Worm (Caenorhabditis elegans): ENCODE results near the gene nhl-3.

DNA sequence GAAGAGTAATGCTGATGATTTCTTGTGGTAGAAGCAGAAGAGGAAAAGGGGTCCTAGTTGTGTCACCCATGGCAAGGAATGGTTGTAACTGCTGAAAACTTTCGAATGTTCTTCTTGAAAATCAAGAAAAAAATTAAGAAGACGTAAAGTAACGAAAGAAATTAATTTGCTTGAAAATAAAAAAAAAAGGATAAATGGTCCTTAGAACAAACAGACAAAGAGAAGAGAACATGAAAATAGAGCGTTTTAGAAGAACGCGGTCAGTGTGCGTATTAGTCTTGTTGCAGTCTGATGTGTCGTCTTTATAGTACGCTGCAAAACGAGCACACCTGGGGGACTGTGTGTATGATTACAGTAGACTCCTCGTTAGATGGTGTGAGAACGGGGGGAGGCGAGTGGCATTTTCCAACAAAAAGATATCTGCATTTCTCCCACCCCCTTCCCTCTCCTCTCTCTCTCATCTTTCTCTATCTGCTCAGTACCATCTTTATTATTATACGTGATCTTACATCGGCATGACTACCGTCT lies 17.5 kb downstream of the nhl-3 start, which contains the start of the genes W08F4.12 and W08F4.13:
- TF ChIP-seq F13H6.1 (tag; optimal IDR thresholded peaks at IDR 0.05) = no peak
- no peak for TF ChIP-seq pat-9 (tag; optimal IDR thresholded peaks at IDR 0.05)
- TF ChIP-seq pqm-1 (tag; optimal IDR thresholded peaks at IDR 0.05) = no peak

Data from whole organism, late embryonic.